Worm (Caenorhabditis elegans) whole organism, midembryonic: ENCODE measurements around the gene ZC239.20.

ENCODE experiments used
- T22C8.4 ChIP-seq: fragments of 200-800 bp; sonication (Bioruptor generic); IDR thresholded peaks from 2 replicates; pipeline ENCODE4 v1.3.6; 2022; ENCODE audit warnings: missing genetic modification characterization, missing compliant biosample characterization
- cog-1 ChIP-seq: sonication (generic microtip); optimal IDR thresholded peaks from 2 replicates; lab custom pipeline; 2016; ENCODE audit warnings: missing genetic modification characterization, missing compliant biosample characterization
- flt-1 ChIP-seq: fragments of 200-800 bp; sonication (Bioruptor generic); IDR thresholded peaks from 2 replicates; pipeline ENCODE4 v1.3.6; 2022; ENCODE audit warnings: missing genetic modification characterization, missing compliant biosample characterization
- klf-2 ChIP-seq: fragments of 200-800 bp; sonication (Bioruptor generic); conservative IDR thresholded peaks from 2 replicates; pipeline ENCODE4 v1.3.6; 2022; ENCODE audit warnings: missing genetic modification reagents, missing genetic modification characterization, missing compliant biosample characterization
- med-1 ChIP-seq: sonication (generic microtip); optimal IDR thresholded peaks from 2 replicates; lab custom pipeline; 2017; ENCODE audit warnings: missing genetic modification characterization, mild to moderate bottlenecking, missing compliant biosample characterization, antibody characterized with exemption, missing genetic modification reagents; ENCODE audit not compliant: insufficient read depth
- ref-1 ChIP-seq: fragments of 200-800 bp; sonication (Bioruptor generic); conservative IDR thresholded peaks from 2 replicates; pipeline ENCODE4 v1.3.6; 2022; ENCODE audit warnings: missing genetic modification reagents, missing genetic modification characterization, missing compliant biosample characterization
- tab-1 ChIP-seq: fragments of 200-800 bp; sonication (Bioruptor generic); IDR thresholded peaks from 2 replicates; pipeline ENCODE4 v1.3.6; 2022; ENCODE audit warnings: missing genetic modification characterization, missing compliant biosample characterization
- ztf-23 ChIP-seq: fragments of 200-800 bp; sonication (Bioruptor generic); IDR thresholded peaks from 2 replicates; pipeline ENCODE4 v1.3.6; 2022; ENCODE audit warnings: missing genetic modification reagents, missing genetic modification characterization, missing compliant biosample characterization
- ztf-29 ChIP-seq: fragments of 200-800 bp; sonication (Bioruptor generic); IDR thresholded peaks from 2 replicates; pipeline ENCODE4 v1.3.6; 2022; ENCODE audit warnings: missing genetic modification reagents, missing genetic modification characterization, missing compliant biosample characterization

The ZC239.20 gene

DNA sequence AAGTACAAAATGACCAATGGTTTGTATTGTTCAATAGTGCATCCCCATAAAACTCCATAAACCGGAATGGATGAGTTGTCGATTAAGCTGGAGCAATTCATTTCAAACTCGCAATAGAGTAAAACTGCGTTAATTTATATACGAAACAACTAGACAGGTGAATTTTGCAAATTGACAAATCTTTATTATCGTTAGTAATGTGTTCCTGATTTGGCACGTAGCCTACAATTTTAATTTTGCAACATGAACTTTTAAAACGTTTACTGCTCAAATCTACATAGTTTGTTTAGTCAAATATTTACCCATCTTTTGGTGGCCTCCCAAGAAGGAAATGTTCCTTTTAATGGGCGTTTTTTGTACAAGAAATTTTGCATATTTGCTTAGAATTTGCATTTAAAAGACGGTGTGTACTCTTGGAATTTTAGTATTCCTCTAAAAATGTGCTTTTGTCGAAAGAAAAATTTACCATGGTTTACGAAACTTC lies 30.8 kb upstream of the ZC239.20 start, which contains the start of the genes srz-67 and C17F4.11:
TSS of gene srz-67 (minus strand) at position 101 of the 484 bp plus-strand sequence.
TSS of gene C17F4.11 (plus strand) at position 434 of the 484 bp plus-strand sequence.
- TF ChIP-seq ztf-23 (no peak), T22C8.4 (GFP tag; lab: Robert Waterston, UW) (no peak), ref-1 (GFP tag; lab: Robert Waterston, UW) (no peak), med-1 (GFP tag; lab: Kevin White, UChicago) (no peak), tab-1 (GFP tag; lab: Robert Waterston, UW) (no peak), cog-1 (tag; lab: Kevin White, UChicago) (no peak), ztf-29 (GFP tag; lab: Robert Waterston, UW) (no peak), flt-1 (GFP tag; lab: Robert Waterston, UW) (no peak), klf-2 (no peak)

DNA sequence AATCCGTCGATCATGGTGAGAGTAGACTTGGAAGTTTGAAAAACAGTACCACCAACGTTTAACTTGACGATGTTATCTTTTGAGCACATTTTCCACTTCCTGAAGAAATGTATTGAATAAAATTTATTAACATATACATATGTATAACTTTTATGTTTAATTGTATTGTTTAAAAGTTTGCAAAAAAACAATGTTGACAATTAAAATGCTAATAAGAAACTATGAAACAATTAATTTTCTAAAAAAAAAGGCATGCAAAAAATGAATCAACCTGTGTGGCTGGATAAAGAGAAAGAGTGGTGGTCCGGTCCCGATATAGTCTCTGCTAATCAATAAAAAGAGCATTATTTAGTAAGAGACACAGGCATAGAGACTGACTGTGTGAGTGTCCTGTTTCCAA lies 28.4 kb upstream of the ZC239.20 start, which contains the start of gene C17F4.8:
TSS of gene C17F4.8 (minus strand) at position 101 of the 400 bp plus-strand sequence.
- no peak for TF ChIP-seq ref-1 (GFP tag; lab: Robert Waterston, UW)

DNA sequence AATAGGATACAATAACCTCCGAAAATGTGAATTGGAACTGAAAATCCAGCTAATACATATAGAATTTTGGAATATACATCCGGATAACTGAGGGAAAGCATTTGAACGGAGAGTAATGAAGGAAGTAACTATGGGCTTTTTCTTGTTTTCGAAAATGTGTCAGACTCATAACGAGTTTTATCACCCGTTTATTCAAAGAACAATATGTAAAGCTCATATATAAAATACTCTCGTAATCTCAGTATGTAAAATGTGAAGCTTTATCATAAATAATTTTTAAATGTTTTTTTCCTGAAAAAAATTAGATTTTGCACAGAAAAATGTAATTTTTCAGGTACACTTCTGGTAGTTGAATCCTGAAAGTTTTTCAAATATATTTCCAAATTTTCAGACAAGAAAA lies 24.1 kb upstream of the ZC239.20 start, which contains the start of gene srh-297:
TSS of gene srh-297 (minus strand) at position 101 of the 400 bp plus-strand sequence.
- TF ChIP-seq flt-1 (GFP tag; lab: Robert Waterston, UW) (no peak), ztf-23 (no peak), tab-1 (GFP tag; lab: Robert Waterston, UW) (no peak), klf-2 (no peak), med-1 (GFP tag; lab: Kevin White, UChicago) (no peak)

DNA sequence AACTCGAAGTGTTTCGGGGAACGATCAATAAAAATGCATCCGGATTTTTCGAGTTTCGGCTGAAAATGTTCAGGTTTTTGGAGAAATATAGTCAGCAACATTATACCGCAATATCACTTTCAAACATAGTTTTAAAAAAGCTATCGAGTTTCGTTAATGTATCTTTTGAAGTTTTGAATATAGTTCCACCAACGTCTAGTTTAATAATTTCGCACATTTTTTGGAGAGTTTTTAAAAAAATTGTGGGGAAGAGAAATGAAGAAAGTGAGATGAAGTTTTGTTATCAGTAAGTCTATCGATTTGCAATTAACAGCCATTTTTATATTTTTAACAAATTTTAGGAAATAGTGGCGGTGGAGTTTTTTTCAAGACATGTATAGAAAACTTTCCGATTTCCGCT lies 19.5 kb upstream of the ZC239.20 start, which contains the start of gene ZC239.17:
TSS of gene ZC239.17 (minus strand) at position 101 of the 400 bp plus-strand sequence.
- no peak for TF ChIP-seq T22C8.4 (GFP tag; lab: Robert Waterston, UW)
- TF ChIP-seq med-1 (GFP tag; lab: Kevin White, UChicago), result no peak
- no peak for TF ChIP-seq tab-1 (GFP tag; lab: Robert Waterston, UW)
- TF ChIP-seq cog-1 (tag; lab: Kevin White, UChicago), result no peak

DNA sequence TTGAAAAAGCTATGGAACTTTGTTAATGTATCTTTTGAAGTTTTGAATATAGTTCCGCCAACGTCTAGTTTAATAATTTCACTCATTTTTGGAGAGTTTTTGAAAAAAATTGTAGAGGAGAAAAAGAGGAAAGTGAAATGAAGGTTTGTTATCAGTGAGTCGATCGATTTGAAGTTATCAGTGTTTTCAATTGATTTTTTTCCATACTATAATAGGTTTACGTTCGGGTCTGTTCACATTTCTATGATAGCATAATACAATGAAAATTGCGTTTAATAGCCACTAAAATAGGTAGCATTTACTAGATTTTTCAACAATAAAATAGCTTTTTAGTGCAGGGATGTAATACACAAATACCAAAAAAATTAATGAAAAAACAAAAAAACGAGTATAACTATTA lies 18.9 kb upstream of the ZC239.20 start, which contains the start of gene ZC239.16:
TSS of gene ZC239.16 (minus strand) at position 120 of the 400 bp plus-strand sequence.
- TF ChIP-seq T22C8.4 (GFP tag; lab: Robert Waterston, UW), result no peak
- no peak for TF ChIP-seq med-1 (GFP tag; lab: Kevin White, UChicago)
- TF ChIP-seq cog-1 (tag; lab: Kevin White, UChicago), result no peak
- no peak for TF ChIP-seq ztf-29 (GFP tag; lab: Robert Waterston, UW)
- TF ChIP-seq klf-2, result no peak
- no peak for TF ChIP-seq tab-1 (GFP tag; lab: Robert Waterston, UW)
- no peak for TF ChIP-seq flt-1 (GFP tag; lab: Robert Waterston, UW)
- no peak for TF ChIP-seq ztf-23
- no peak for TF ChIP-seq ref-1 (GFP tag; lab: Robert Waterston, UW)

DNA sequence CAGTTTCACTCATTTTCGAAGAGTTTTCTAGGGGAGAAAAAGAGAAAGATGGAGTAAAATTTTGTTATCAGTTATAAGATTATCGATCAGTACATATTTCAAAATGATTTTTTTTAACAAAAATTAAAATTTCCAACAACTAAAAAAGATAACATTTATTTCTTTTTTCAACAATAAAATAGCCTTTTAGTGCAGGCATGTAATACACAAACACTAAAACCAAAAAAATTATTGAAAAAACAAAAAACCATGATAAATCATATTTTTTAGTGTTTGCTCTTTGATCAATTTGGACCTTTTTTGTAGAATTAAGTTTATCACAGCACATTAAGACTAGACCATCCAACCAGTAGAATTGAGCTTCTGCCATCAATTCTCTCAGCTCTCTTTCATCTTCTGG lies 18.3 kb upstream of the ZC239.20 start, which contains the start of gene ZC239.15:
TSS of gene ZC239.15 (minus strand) at position 101 of the 400 bp plus-strand sequence.
- no peak for TF ChIP-seq T22C8.4 (GFP tag; lab: Robert Waterston, UW)
- no peak for TF ChIP-seq tab-1 (GFP tag; lab: Robert Waterston, UW)
- no peak for TF ChIP-seq ztf-23
- no peak for TF ChIP-seq flt-1 (GFP tag; lab: Robert Waterston, UW)
- no peak for TF ChIP-seq ztf-29 (GFP tag; lab: Robert Waterston, UW)
- no peak for TF ChIP-seq cog-1 (tag; lab: Kevin White, UChicago)
- no peak for TF ChIP-seq klf-2
- no peak for TF ChIP-seq ref-1 (GFP tag; lab: Robert Waterston, UW)

DNA sequence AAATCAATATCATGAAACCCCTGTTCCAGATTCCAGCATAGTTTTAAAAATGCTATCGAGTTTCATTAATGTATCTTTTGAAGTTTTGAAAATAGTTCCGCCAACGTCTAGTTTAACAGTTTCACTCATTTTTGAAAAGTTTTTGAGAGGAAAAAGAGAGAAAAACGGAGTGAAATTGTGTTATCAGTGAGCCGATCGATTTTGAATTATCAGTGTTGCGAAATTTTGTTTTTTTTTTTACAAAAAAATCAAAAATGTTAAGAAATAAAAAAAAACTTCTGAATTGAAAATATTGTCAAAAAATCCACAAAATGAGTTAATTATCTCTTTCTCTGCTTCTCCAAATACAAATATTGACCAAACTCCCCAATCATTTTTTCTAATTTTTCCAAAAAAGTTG lies 16.4 kb upstream of the ZC239.20 start, which contains the start of gene ZC239.13:
TSS of gene ZC239.13 (minus strand) at position 154 of the 400 bp plus-strand sequence.
- TF ChIP-seq med-1 (GFP tag; lab: Kevin White, UChicago) (no peak), flt-1 (GFP tag; lab: Robert Waterston, UW) (no peak), ref-1 (GFP tag; lab: Robert Waterston, UW) (no peak), tab-1 (GFP tag; lab: Robert Waterston, UW) (no peak), T22C8.4 (GFP tag; lab: Robert Waterston, UW) (no peak), klf-2 (no peak), ztf-23 (no peak), cog-1 (tag; lab: Kevin White, UChicago) (no peak), ztf-29 (GFP tag; lab: Robert Waterston, UW) (no peak)

DNA sequence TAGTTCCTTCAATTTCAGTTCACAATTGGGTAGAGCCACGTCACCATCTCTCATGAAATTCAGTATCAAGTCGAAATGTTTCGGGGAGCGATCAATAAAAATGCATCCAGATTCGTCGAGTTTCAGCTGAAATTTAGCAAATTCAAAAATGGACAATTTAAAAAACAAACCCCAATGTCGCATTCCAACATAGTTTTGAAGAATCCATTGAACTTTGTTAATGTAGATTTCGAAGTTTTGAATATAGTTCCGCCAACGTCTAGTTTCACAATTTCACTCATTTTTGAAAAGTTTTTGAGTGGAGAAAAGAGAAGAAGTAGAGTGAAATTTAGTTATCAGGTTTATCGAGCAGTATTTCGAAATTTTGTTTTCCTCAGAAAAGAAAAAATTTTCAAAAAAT lies 15.4 kb upstream of the ZC239.20 start, which contains the start of gene ZC239.14:
TSS of gene ZC239.14 (minus strand) at position 305 of the 400 bp plus-strand sequence.
- TF ChIP-seq flt-1 (GFP tag; lab: Robert Waterston, UW) (no peak), tab-1 (GFP tag; lab: Robert Waterston, UW) (no peak), T22C8.4 (GFP tag; lab: Robert Waterston, UW) (no peak), ztf-23 (no peak), ref-1 (GFP tag; lab: Robert Waterston, UW) (no peak), klf-2 (no peak), med-1 (GFP tag; lab: Kevin White, UChicago) (no peak), cog-1 (tag; lab: Kevin White, UChicago) (no peak), ztf-29 (GFP tag; lab: Robert Waterston, UW) (no peak)

- TF ChIP-seq ref-1 (GFP tag; lab: Robert Waterston, UW), result no peak
- TF ChIP-seq tab-1 (GFP tag; lab: Robert Waterston, UW), result no peak
- no peak for TF ChIP-seq med-1 (GFP tag; lab: Kevin White, UChicago)
- TF ChIP-seq klf-2, result no peak
- no peak for TF ChIP-seq ztf-29 (GFP tag; lab: Robert Waterston, UW)
- TF ChIP-seq ztf-23, result no peak
- TF ChIP-seq flt-1 (GFP tag; lab: Robert Waterston, UW), result no peak
- TF ChIP-seq cog-1 (tag; lab: Kevin White, UChicago), result no peak
- TF ChIP-seq T22C8.4 (GFP tag; lab: Robert Waterston, UW), result no peak
Observed at ce11 chrII:3220723-3221122, 14.4 kb upstream of the ZC239.20 start, which contains the start of gene ZC239.22. TSS of gene ZC239.22 (minus strand) at chrII:3220823.
